Fruit fly (Drosophila melanogaster): ENCODE data around the gene Tfb5.

Tfb5 gene

dm6 chr2L:5007256-5007655, 3.4 kb downstream of the Tfb5 start (continued):
- no peak for TF ChIP-seq CG10631 (GFP tag; optimal IDR thresholded peaks at IDR 0.05)
- no peak for TF ChIP-seq Hr38 (GFP tag; optimal IDR thresholded peaks at IDR 0.05)
- no peak for TF ChIP-seq CG8119 (GFP tag; IDR thresholded peaks at IDR 0.05)

- TF ChIP-seq Eip78C (GFP tag) (peak; percentile 70), svp (GFP tag) (peak; percentile 70), CG3919 (GFP tag; optimal IDR thresholded peaks at IDR 0.05) (no peak), topi (GFP tag; optimal IDR thresholded peaks at IDR 0.05) (no peak), CG1621 (tag; optimal IDR thresholded peaks at IDR 0.05) (no peak), vri (GFP tag; optimal IDR thresholded peaks at IDR 0.05) (peak; percentile 10)
These were observed 4.3 kb downstream of the Tfb5 start for dm6 chr2L:5006323-5006722.

dm6 chr2L:5005464-5005764, 5.2 kb downstream of the Tfb5 start:
- no peak for TF ChIP-seq CG10631 (GFP tag; optimal IDR thresholded peaks at IDR 0.05)
- TF ChIP-seq Eip78C (GFP tag), result no peak
- no peak for TF ChIP-seq CG11294 (GFP tag; IDR thresholded peaks at IDR 0.05)
- no peak for TF ChIP-seq fkh (GFP tag; optimal IDR thresholded peaks at IDR 0.05)
- no peak for TF ChIP-seq CG4318 (GFP tag; optimal IDR thresholded peaks at IDR 0.05)
- TF ChIP-seq Hr38 (GFP tag; optimal IDR thresholded peaks at IDR 0.05), result no peak
- no peak for TF ChIP-seq CG1621 (tag; optimal IDR thresholded peaks at IDR 0.05)
- no peak for TF ChIP-seq CG8119 (GFP tag; IDR thresholded peaks at IDR 0.05)
- no peak for TF ChIP-seq acj6 (GFP tag; optimal IDR thresholded peaks at IDR 0.05)
- TF ChIP-seq dac (GFP tag; optimal IDR thresholded peaks at IDR 0.05), result no peak
- TF ChIP-seq Eip75B (GFP tag; optimal IDR thresholded peaks at IDR 0.05), result no peak

dm6 chr2L:5004677-5005463, 5.8 kb downstream of the Tfb5 start:
- TF ChIP-seq Hr4 (GFP tag; optimal IDR thresholded peaks at IDR 0.05) (peak; percentile 91), esn (GFP tag; optimal IDR thresholded peaks at IDR 0.05) (peak; percentile 91), CG32006 (GFP tag; optimal IDR thresholded peaks at IDR 0.05) (peak; percentile 88), CG10631 (GFP tag; optimal IDR thresholded peaks at IDR 0.05) (peak; percentile 90), CG34406 (GFP tag; optimal IDR thresholded peaks at IDR 0.05) (peak; percentile 80), Eip75B (GFP tag; optimal IDR thresholded peaks at IDR 0.05) (peak; percentile 88), lz (GFP tag; optimal IDR thresholded peaks at IDR 0.05) (peak; percentile 89), Gug (GFP tag; IDR thresholded peaks at IDR 0.05) (peak; percentile 86), CG16779 (tag; optimal IDR thresholded peaks at IDR 0.05) (peak; percentile 80), CG7368 (GFP tag; optimal IDR thresholded peaks at IDR 0.05) (peak; percentile 87), CG11762 (GFP tag; optimal IDR thresholded peaks at IDR 0.05; ENCODE audit: insufficient read depth) (peak; percentile 83), acj6 (GFP tag; optimal IDR thresholded peaks at IDR 0.05) (peak; percentile 88), dsx (GFP tag; optimal IDR thresholded peaks at IDR 0.05; ENCODE audit: poor library complexity, severe bottlenecking) (peak; percentile 88), CG1621 (tag; optimal IDR thresholded peaks at IDR 0.05) (peak; percentile 85), Ets21C (GFP tag; optimal IDR thresholded peaks at IDR 0.05) (peak; percentile 82), Ets96B (tag; optimal IDR thresholded peaks at IDR 0.05) (peak; percentile 90), svp (GFP tag) (peak; percentile 94), Sox14 (GFP tag; optimal IDR thresholded peaks at IDR 0.05) (peak; percentile 91), Hr39 (GFP tag; optimal IDR thresholded peaks at IDR 0.05) (peak; percentile 91), vri (GFP tag; optimal IDR thresholded peaks at IDR 0.05) (peak; percentile 73), salr (GFP tag; optimal IDR thresholded peaks at IDR 0.05) (peak; percentile 80 to 82), CG4318 (GFP tag; optimal IDR thresholded peaks at IDR 0.05) (no peak), CG3032 (tag; optimal IDR thresholded peaks at IDR 0.05) (peak; percentile 88), fd59A (GFP tag; optimal IDR thresholded peaks at IDR 0.05) (peak; percentile 81), CG8632 (GFP tag; optimal IDR thresholded peaks at IDR 0.05) (peak; percentile 81), CG15336 (GFP tag; IDR thresholded peaks at IDR 0.05) (peak; percentile 88), CG6808 (GFP tag; optimal IDR thresholded peaks at IDR 0.05) (peak; percentile 82), net (GFP tag; optimal IDR thresholded peaks at IDR 0.05) (peak; percentile 87), Eip93F (GFP tag; optimal IDR thresholded peaks at IDR 0.05) (peak; percentile 72), eg (GFP tag; IDR thresholded peaks at IDR 0.05) (peak; percentile 89), OdsH (GFP tag; optimal IDR thresholded peaks at IDR 0.05) (peak; percentile 90), Eip78C (GFP tag) (peak; percentile 96), Met (GFP tag; optimal IDR thresholded peaks at IDR 0.05) (peak; percentile 87), topi (GFP tag; optimal IDR thresholded peaks at IDR 0.05) (peak; percentile 88), cyc (GFP tag; optimal IDR thresholded peaks at IDR 0.05) (peak; percentile 88), CG6854 (GFP tag; optimal IDR thresholded peaks at IDR 0.05) (peak; percentile 29), CG6163 (GFP tag; IDR thresholded peaks at IDR 0.05) (peak; percentile 95), CG8119 (GFP tag; IDR thresholded peaks at IDR 0.05) (peak; percentile 88)
